Worm (Caenorhabditis elegans): ENCODE results near the gene aat-8.

DNA sequence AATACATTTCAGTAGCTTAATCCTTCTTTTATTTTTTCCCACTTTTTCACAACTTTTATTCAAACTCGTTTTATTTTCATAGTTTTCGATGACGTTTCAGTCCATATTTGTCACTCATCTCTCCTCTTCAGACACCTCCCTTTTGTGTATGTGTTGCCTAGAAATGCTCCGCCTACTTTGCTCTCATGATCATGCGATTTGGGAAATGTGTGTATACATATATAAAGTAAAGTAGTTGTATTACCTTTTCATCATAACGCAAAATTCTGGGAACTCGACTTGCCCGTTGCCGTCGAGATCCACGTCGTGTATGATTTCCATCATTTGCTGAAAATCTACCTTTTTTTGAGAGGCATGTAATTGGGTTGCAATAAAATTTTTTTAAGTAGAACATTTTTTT, 32.8 kb downstream of the aat-8 start:
- TF ChIP-seq ceh-82 (tag; optimal IDR thresholded peaks at IDR 0.05) (no peak), ztf-11 (tag; optimal IDR thresholded peaks at IDR 0.05) (no peak), ceh-16 (tag; optimal IDR thresholded peaks at IDR 0.05) (no peak), unc-62 (GFP tag; optimal IDR thresholded peaks at IDR 0.05) (no peak), elt-3 (tag; optimal IDR thresholded peaks at IDR 0.05) (no peak), mdl-1 (tag; optimal IDR thresholded peaks at IDR 0.05) (no peak), dmd-4 (tag; optimal IDR thresholded peaks at IDR 0.05) (no peak), lin-39 (tag; optimal IDR thresholded peaks at IDR 0.05) (no peak), nhr-12 (tag; optimal IDR thresholded peaks at IDR 0.05) (no peak), ama-1 (optimal IDR thresholded peaks at IDR 0.05) (no peak), R02D3.7 (tag; optimal IDR thresholded peaks at IDR 0.05) (no peak), snpc-4 (tag; optimal IDR thresholded peaks at IDR 0.05) (no peak)
